Fruit fly (Drosophila melanogaster) whole organism, embryonic: ENCODE results near the gene sea.

Experiments used
- B-H1 ChIP-seq: fragments of 200-800 bp; sonication (Bioruptor generic); IDR thresholded peaks from 3 replicates; pipeline ENCODE4 v1.3.6; 2022; ENCODE audit warnings: missing biosample characterization, missing genetic modification characterization
- Bgb ChIP-seq: fragments of 200-800 bp; sonication (Bioruptor generic); IDR thresholded peaks from 2 replicates; pipeline ENCODE4 v1.3.6; 2022; ENCODE audit warnings: missing biosample characterization, missing genetic modification characterization; ENCODE audit not compliant: partially characterized antibody
- CG10366 ChIP-seq: fragments of 200-800 bp; sonication (Bioruptor generic); IDR thresholded peaks from 2 replicates; pipeline ENCODE4 v1.3.6; 2022; ENCODE audit warnings: missing biosample characterization, missing genetic modification characterization
- CG1233 ChIP-seq: fragments of 200-800 bp; sonication (Bioruptor generic); optimal IDR thresholded peaks from 4 replicates; lab custom pipeline; 2018; ENCODE audit warnings: missing biosample characterization, mild to moderate bottlenecking, missing genetic modification characterization
- CG14667 ChIP-seq: fragments of 200-800 bp; sonication (Bioruptor generic); IDR thresholded peaks from 2 replicates; pipeline ENCODE4 v1.3.6; 2022; ENCODE audit warnings: missing biosample characterization, missing genetic modification characterization
- CG15479 ChIP-seq: fragments of 200-800 bp; sonication (Bioruptor generic); optimal IDR thresholded peaks from 3 replicates; lab custom pipeline; 2019; ENCODE audit warnings: missing biosample characterization, mild to moderate bottlenecking, missing genetic modification characterization, moderate library complexity
- CG15601 ChIP-seq: fragments of 200-800 bp; sonication (Bioruptor generic); optimal IDR thresholded peaks from 3 replicates; lab custom pipeline; 2019; ENCODE audit warnings: missing biosample characterization, mild to moderate bottlenecking, missing genetic modification characterization, moderate library complexity
- CG1602 ChIP-seq: fragments of 200-800 bp; sonication (Bioruptor generic); optimal IDR thresholded peaks from 3 replicates; lab custom pipeline; 2016; ENCODE audit warnings: missing biosample characterization, missing genetic modification characterization
- CG16779 ChIP-seq: fragments of 200-800 bp; sonication (Bioruptor generic); IDR thresholded peaks from 2 replicates; pipeline ENCODE4 v1.3.6; 2022; ENCODE audit warnings: missing biosample characterization, missing genetic modification characterization
- CG16813 ChIP-seq: fragments of 200-800 bp; sonication (Bioruptor generic); IDR thresholded peaks from 3 replicates; pipeline ENCODE4 v1.3.6; 2022; ENCODE audit warnings: missing biosample characterization, missing genetic modification characterization; ENCODE audit not compliant: partially characterized antibody
- CG17361 ChIP-seq: fragments of 200-800 bp; sonication (Bioruptor generic); IDR thresholded peaks from 3 replicates; pipeline ENCODE4 v1.3.6; 2022; ENCODE audit warnings: missing biosample characterization, missing genetic modification characterization
- CG17912 ChIP-seq: fragments of 200-800 bp; sonication (Bioruptor generic); optimal IDR thresholded peaks from 2 replicates; lab custom pipeline; 2018; ENCODE audit warnings: missing biosample characterization, mild to moderate bottlenecking, missing genetic modification characterization
- CG18011 ChIP-seq: fragments of 200-800 bp; sonication (Bioruptor generic); optimal IDR thresholded peaks from 2 replicates; lab custom pipeline; 2017; ENCODE audit warnings: missing biosample characterization, missing genetic modification characterization, mild to moderate bottlenecking, moderate library complexity, missing genotype
- CG1832 ChIP-seq: fragments of 200-800 bp; sonication (Bioruptor generic); optimal IDR thresholded peaks from 2 replicates; lab custom pipeline; 2017; ENCODE audit warnings: missing biosample characterization, mild to moderate bottlenecking, missing genetic modification characterization, inconsistent platforms
- CG2889 ChIP-seq: fragments of 200-800 bp; sonication (Bioruptor generic); IDR thresholded peaks from 3 replicates; pipeline ENCODE4 v1.3.6; 2022; ENCODE audit warnings: missing biosample characterization, missing genetic modification characterization
- CG32772 ChIP-seq: fragments of 200-800 bp; sonication (Bioruptor generic); IDR thresholded peaks from 2 replicates; pipeline ENCODE4 v1.3.6; 2022; ENCODE audit warnings: missing biosample characterization, missing genetic modification characterization
- CG34422 ChIP-seq: fragments of 200-800 bp; sonication (Bioruptor generic); IDR thresholded peaks from 3 replicates; pipeline ENCODE4 v1.3.6; 2022; ENCODE audit warnings: missing biosample characterization, missing genetic modification characterization
- CG8359 ChIP-seq: fragments of 200-800 bp; sonication (Bioruptor generic); optimal IDR thresholded peaks from 2 replicates; lab custom pipeline; 2017; ENCODE audit warnings: missing biosample characterization, mild to moderate bottlenecking, missing genetic modification characterization, borderline replicate concordance
- CG9727 ChIP-seq: fragments of 200-800 bp; sonication (Bioruptor generic); optimal IDR thresholded peaks from 3 replicates; lab custom pipeline; 2017; ENCODE audit warnings: missing biosample characterization, mild to moderate bottlenecking, missing genetic modification characterization
- CHES-1-like ChIP-seq: fragments of 200-800 bp; sonication (Bioruptor generic); optimal IDR thresholded peaks from 2 replicates; lab custom pipeline; 2016; ENCODE audit warnings: missing biosample characterization, missing genetic modification characterization
- Camta ChIP-seq: fragments of 200-800 bp; sonication (Bioruptor generic); optimal IDR thresholded peaks from 2 replicates; lab custom pipeline; 2016; ENCODE audit warnings: missing biosample characterization, missing genetic modification characterization
- Dref ChIP-seq: fragments of 200-800 bp; sonication (Bioruptor generic); IDR thresholded peaks from 2 replicates; pipeline ENCODE4 v1.3.6; 2022; ENCODE audit warnings: missing biosample characterization, missing genetic modification characterization
- Elba2 ChIP-seq: fragments of 200-800 bp; sonication (Bioruptor generic); optimal IDR thresholded peaks from 3 replicates; lab custom pipeline; 2016; ENCODE audit warnings: missing biosample characterization, missing genetic modification characterization
- Ets65A ChIP-seq: fragments of 200-800 bp; sonication (Bioruptor generic); peaks from one replicate; lab custom pipeline; 2016; ENCODE audit warnings: missing biosample characterization, missing genetic modification characterization
- Ets97D ChIP-seq: fragments of 200-800 bp; sonication (Bioruptor generic); optimal IDR thresholded peaks from 3 replicates; lab custom pipeline; 2016; ENCODE audit warnings: missing biosample characterization, missing genetic modification characterization
- Gsc ChIP-seq: fragments of 200-800 bp; sonication (Bioruptor generic); IDR thresholded peaks from 2 replicates; pipeline ENCODE4 v1.3.6; 2022; ENCODE audit warnings: missing biosample characterization, missing genetic modification characterization
- H15 ChIP-seq: fragments of 200-800 bp; sonication (Bioruptor generic); IDR thresholded peaks from 3 replicates; pipeline ENCODE4 v1.3.6; 2022; ENCODE audit warnings: missing biosample characterization, missing genetic modification characterization
- HLH54F ChIP-seq: fragments of 200-800 bp; sonication (Bioruptor generic); optimal IDR thresholded peaks from 3 replicates; lab custom pipeline; 2016; ENCODE audit warnings: missing biosample characterization, missing genetic modification characterization
- Hey ChIP-seq: fragments of 200-800 bp; sonication (Bioruptor generic); optimal IDR thresholded peaks from 3 replicates; lab custom pipeline; 2018; ENCODE audit warnings: missing biosample characterization, mild to moderate bottlenecking, missing genetic modification characterization
- Hr39 ChIP-seq: fragments of >200 bp; optimal IDR thresholded peaks from 2 replicates; lab custom pipeline; 2017
- Jarid2 ChIP-seq: fragments of 200-800 bp; sonication (Bioruptor generic); optimal IDR thresholded peaks from 3 replicates; lab custom pipeline; 2017; ENCODE audit warnings: mild to moderate bottlenecking, missing biosample characterization, missing genetic modification reagents, missing genetic modification characterization
- NK7.1 ChIP-seq: fragments of 200-800 bp; sonication (Bioruptor generic); optimal IDR thresholded peaks from 3 replicates; lab custom pipeline; 2016; ENCODE audit warnings: missing biosample characterization, missing genetic modification characterization
- TFAM ChIP-seq: fragments of 200-800 bp; sonication (Bioruptor generic); optimal IDR thresholded peaks from 2 replicates; lab custom pipeline; 2017; ENCODE audit warnings: missing biosample characterization, missing genetic modification characterization, inconsistent platforms
- Tbp ChIP-seq: fragments of >200 bp; optimal IDR thresholded peaks from 2 replicates; lab custom pipeline; 2018; ENCODE audit warnings: missing biosample characterization, missing genetic modification characterization
- YL-1 ChIP-seq: fragments of 200-800 bp; sonication (Bioruptor generic); optimal IDR thresholded peaks from 3 replicates; lab custom pipeline; 2017; ENCODE audit warnings: missing biosample characterization, mild to moderate bottlenecking, missing genetic modification characterization
- abd-A ChIP-seq: fragments of 200-800 bp; sonication (Bioruptor generic); optimal IDR thresholded peaks from 3 replicates; lab custom pipeline; 2019; ENCODE audit warnings: missing biosample characterization, mild to moderate bottlenecking, missing genetic modification characterization, moderate library complexity
- br ChIP-seq: fragments of >200 bp; optimal IDR thresholded peaks from 2 replicates; lab custom pipeline; 2017
- crol ChIP-seq: fragments of 200-800 bp; sonication (Bioruptor generic); IDR thresholded peaks from 2 replicates; pipeline ENCODE4 v1.3.6; 2022; ENCODE audit warnings: missing biosample characterization, missing genetic modification characterization
- dati ChIP-seq: fragments of 200-800 bp; sonication (Bioruptor generic); IDR thresholded peaks from 2 replicates; pipeline ENCODE4 v1.3.6; 2022; ENCODE audit warnings: missing biosample characterization, missing genetic modification characterization
- dm ChIP-seq: fragments of 200-800 bp; sonication (Bioruptor generic); optimal IDR thresholded peaks from 3 replicates; lab custom pipeline; 2016; ENCODE audit warnings: missing biosample characterization, missing genetic modification characterization
- dmrt99B ChIP-seq: fragments of 200-800 bp; sonication (Bioruptor generic); optimal IDR thresholded peaks from 2 replicates; lab custom pipeline; 2018; ENCODE audit warnings: missing biosample characterization, mild to moderate bottlenecking, missing genetic modification characterization, moderate library complexity
- ftz-f1 ChIP-seq: fragments of 200-800 bp; sonication (Bioruptor generic); optimal IDR thresholded peaks from 2 replicates; lab custom pipeline; 2016; ENCODE audit warnings: missing biosample characterization, missing genetic modification characterization
- ken ChIP-seq: fragments of 200-800 bp; sonication (Bioruptor generic); IDR thresholded peaks from 3 replicates; pipeline ENCODE4 v1.3.6; 2022; ENCODE audit warnings: missing biosample characterization, missing genetic modification characterization
- maf-S ChIP-seq: fragments of 200-800 bp; sonication (Bioruptor generic); optimal IDR thresholded peaks from 2 replicates; lab custom pipeline; 2016; ENCODE audit warnings: missing biosample characterization, missing genetic modification characterization
- pho ChIP-seq: fragments of 200-800 bp; sonication (Bioruptor generic); optimal IDR thresholded peaks from 2 replicates; lab custom pipeline; 2016; ENCODE audit warnings: missing biosample characterization, missing genetic modification characterization
- scrt ChIP-seq: fragments of 200-800 bp; sonication (Bioruptor generic); optimal IDR thresholded peaks from 2 replicates; lab custom pipeline; 2018; ENCODE audit warnings: missing biosample characterization, mild to moderate bottlenecking, missing genetic modification characterization, moderate library complexity
- sr ChIP-seq: fragments of 200-800 bp; sonication (Bioruptor generic); IDR thresholded peaks from 3 replicates; pipeline ENCODE4 v1.3.6; 2022; ENCODE audit warnings: missing biosample characterization, missing genetic modification characterization
- stc ChIP-seq: fragments of 200-800 bp; sonication (Bioruptor generic); IDR thresholded peaks from 2 replicates; pipeline ENCODE4 v1.3.6; 2022; ENCODE audit warnings: missing biosample characterization, missing genetic modification characterization
- vnd ChIP-seq: fragments of 200-800 bp; sonication (Bioruptor generic); IDR thresholded peaks from 3 replicates; pipeline ENCODE4 v1.3.6; 2022; ENCODE audit warnings: missing biosample characterization, missing genetic modification characterization; ENCODE audit not compliant: partially characterized antibody
- wek ChIP-seq: fragments of 200-800 bp; sonication (Bioruptor generic); optimal IDR thresholded peaks from 3 replicates; lab custom pipeline; 2018; ENCODE audit warnings: missing biosample characterization, mild to moderate bottlenecking, missing genetic modification characterization, moderate library complexity
- z ChIP-seq: fragments of 200-800 bp; sonication (Bioruptor generic); IDR thresholded peaks from 3 replicates; pipeline ENCODE4 v1.3.6; 2022; ENCODE audit warnings: missing biosample characterization, missing genetic modification characterization

sea gene

dm6 chr3R:11581340-11582252, 14.7 kb upstream of the sea start, which contains the start of gene wkd (continued):
- TF ChIP-seq crol (peak; percentile 82), Camta (GFP tag; lab: Kevin White, UChicago) (no peak), Elba2 (GFP tag; lab: Kevin White, UChicago) (no peak), vnd (peak; percentile 69), br (no peak), CG17361 (GFP tag; lab: Robert Waterston, UW) (peak; percentile 25; the same call in 1 of the 3 replicates), ken (GFP tag; lab: Robert Waterston, UW) (no peak), NK7.1 (no peak), z (no peak), CG9727 (no peak), CG32772 (GFP tag; lab: Robert Waterston, UW) (no peak), HLH54F (peak; percentile 1), dmrt99B (tag; lab: Kevin White, UChicago) (no peak), CG34422 (0 out of 3 replicates have a peak, but pooled peaks have one; percentile 22), Ets65A (GFP tag; lab: Kevin White, UChicago) (peak; percentile 90), Dref (peak; percentile 90), Jarid2 (no peak), YL-1 (GFP tag; lab: Kevin White, UChicago) (peak; percentile 83), Ets97D (GFP tag; lab: Kevin White, UChicago) (peak; percentile 63), Hr39 (lab: Kevin White, UChicago) (no peak), CG2889 (GFP tag; lab: Robert Waterston, UW) (no peak), abd-A (no peak), wek (GFP tag; lab: Kevin White, UChicago) (no peak), CG16813 (GFP tag; lab: Robert Waterston, UW) (peak; percentile 83), H15 (GFP tag; lab: Robert Waterston, UW) (no peak), pho (GFP tag; lab: Kevin White, UChicago) (no peak), CG1233 (GFP tag; lab: Kevin White, UChicago) (no peak), CHES-1-like (GFP tag; lab: Kevin White, UChicago) (peak; percentile 52), Tbp (GFP tag; lab: Kevin White, UChicago) (no peak), CG1832 (GFP tag; lab: Kevin White, UChicago) (no peak), CG1602 (GFP tag; lab: Kevin White, UChicago) (no peak), scrt (no peak), Gsc (no peak), TFAM (GFP tag; lab: Kevin White, UChicago) (no peak), CG10366 (GFP tag; lab: Robert Waterston, UW) (no peak), dati (GFP tag; lab: Robert Waterston, UW) (no peak), CG17912 (GFP tag; lab: Kevin White, UChicago) (no peak), Bgb (GFP tag; lab: Robert Waterston, UW) (peak; percentile 92), CG15601 (no peak), CG16779 (GFP tag; lab: Robert Waterston, UW) (no peak), B-H1 (GFP tag; lab: Robert Waterston, UW) (no peak), CG14667 (GFP tag; lab: Robert Waterston, UW) (no peak), CG8359 (GFP tag; lab: Kevin White, UChicago) (no peak), CG15479 (GFP tag; lab: Kevin White, UChicago) (no peak), stc (GFP tag; lab: Robert Waterston, UW) (no peak), maf-S (no peak), dm (GFP tag; lab: Kevin White, UChicago) (peak; percentile 41), Hey (tag; lab: Kevin White, UChicago) (no peak), CG18011 (GFP tag; lab: Kevin White, UChicago) (no peak), ftz-f1 (peak; percentile 47), sr (peak; percentile 69; the same call in 2 of the 3 replicates)
